Worm (Caenorhabditis elegans) whole organism, midembryonic: ENCODE data around the gene fbxc-51.
"Not testable (repeated sequence)": the region's sequence is repeated elsewhere in the genome, so short reads cannot be mapped to it uniquely, and the experiment has no call there.

Experiments used
- T22C8.4 ChIP-seq: fragments of 200-800 bp; sonication (Bioruptor generic); IDR thresholded peaks from 2 replicates; pipeline ENCODE4 v1.3.6; 2022; ENCODE audit warnings: missing genetic modification characterization, missing compliant biosample characterization
- cog-1 ChIP-seq: sonication (generic microtip); optimal IDR thresholded peaks from 2 replicates; lab custom pipeline; 2016; ENCODE audit warnings: missing genetic modification characterization, missing compliant biosample characterization
- flt-1 ChIP-seq: fragments of 200-800 bp; sonication (Bioruptor generic); IDR thresholded peaks from 2 replicates; pipeline ENCODE4 v1.3.6; 2022; ENCODE audit warnings: missing genetic modification characterization, missing compliant biosample characterization
- klf-2 ChIP-seq: fragments of 200-800 bp; sonication (Bioruptor generic); conservative IDR thresholded peaks from 2 replicates; pipeline ENCODE4 v1.3.6; 2022; ENCODE audit warnings: missing genetic modification reagents, missing genetic modification characterization, missing compliant biosample characterization
- med-1 ChIP-seq: sonication (generic microtip); optimal IDR thresholded peaks from 2 replicates; lab custom pipeline; 2017; ENCODE audit warnings: missing genetic modification characterization, mild to moderate bottlenecking, missing compliant biosample characterization, antibody characterized with exemption, missing genetic modification reagents; ENCODE audit not compliant: insufficient read depth
- ref-1 ChIP-seq: fragments of 200-800 bp; sonication (Bioruptor generic); conservative IDR thresholded peaks from 2 replicates; pipeline ENCODE4 v1.3.6; 2022; ENCODE audit warnings: missing genetic modification reagents, missing genetic modification characterization, missing compliant biosample characterization
- tab-1 ChIP-seq: fragments of 200-800 bp; sonication (Bioruptor generic); IDR thresholded peaks from 2 replicates; pipeline ENCODE4 v1.3.6; 2022; ENCODE audit warnings: missing genetic modification characterization, missing compliant biosample characterization
- ztf-23 ChIP-seq: fragments of 200-800 bp; sonication (Bioruptor generic); IDR thresholded peaks from 2 replicates; pipeline ENCODE4 v1.3.6; 2022; ENCODE audit warnings: missing genetic modification reagents, missing genetic modification characterization, missing compliant biosample characterization
- ztf-29 ChIP-seq: fragments of 200-800 bp; sonication (Bioruptor generic); IDR thresholded peaks from 2 replicates; pipeline ENCODE4 v1.3.6; 2022; ENCODE audit warnings: missing genetic modification reagents, missing genetic modification characterization, missing compliant biosample characterization

fbxc-51 gene

ce11 chrII:868240-868864 lies at the start of gene fbxc-51:
fbxc-51 (plus strand) TSS chrII:868814.
- TF ChIP-seq tab-1: no peak
- TF ChIP-seq cog-1 (tag; lab: Kevin White, UChicago): no peak
- TF ChIP-seq flt-1 (GFP tag; lab: Robert Waterston, UW): no peak
- no peak for TF ChIP-seq ztf-29 (GFP tag; lab: Robert Waterston, UW)
- no peak for TF ChIP-seq T22C8.4 (GFP tag; lab: Robert Waterston, UW)
- TF ChIP-seq med-1 (GFP tag; lab: Kevin White, UChicago): no peak
- TF ChIP-seq klf-2: no peak
- no peak for TF ChIP-seq ref-1
- TF ChIP-seq ztf-23 (GFP tag; lab: Robert Waterston, UW): no peak

- TF ChIP-seq tab-1 (no peak), ztf-23 (GFP tag; lab: Robert Waterston, UW) (no peak), ztf-29 (GFP tag; lab: Robert Waterston, UW) (no peak), ref-1 (no peak), cog-1 (tag; lab: Kevin White, UChicago) (no peak), med-1 (GFP tag; lab: Kevin White, UChicago) (no peak), flt-1 (GFP tag; lab: Robert Waterston, UW) (no peak), klf-2 (no peak), T22C8.4 (GFP tag; lab: Robert Waterston, UW) (no peak)
These were observed 48.1 kb upstream of the fbxc-51 start, which contains the start of gene F46F5.7 for ce11 chrII:820519-820918. F46F5.7 (minus strand) TSS chrII:820619.

ce11 chrII:821514-821913 lies 47.1 kb upstream of the fbxc-51 start, which contains the start of gene F46F5.8:
F46F5.8 (minus strand) TSS chrII:821614.
- TF ChIP-seq med-1 (GFP tag; lab: Kevin White, UChicago) (no peak), ztf-29 (GFP tag; lab: Robert Waterston, UW) (no peak), tab-1 (no peak), ref-1 (no peak), flt-1 (GFP tag; lab: Robert Waterston, UW) (no peak), ztf-23 (GFP tag; lab: Robert Waterston, UW) (no peak), T22C8.4 (GFP tag; lab: Robert Waterston, UW) (no peak), klf-2 (no peak), cog-1 (tag; lab: Kevin White, UChicago) (no peak)

ce11 chrII:822730-823129 lies 45.9 kb upstream of the fbxc-51 start, which contains the start of gene msrp-4:
msrp-4 (minus strand) TSS chrII:822830.
- not testable (repeated sequence) for TF ChIP-seq med-1 (GFP tag; lab: Kevin White, UChicago); T22C8.4 (GFP tag; lab: Robert Waterston, UW); ref-1

ce11 chrII:823529-823928 lies 45.1 kb upstream of the fbxc-51 start, which contains the start of gene F46F5.10:
F46F5.10 (plus strand) TSS chrII:823829.
- TF ChIP-seq flt-1 (GFP tag; lab: Robert Waterston, UW): no peak
- no peak for TF ChIP-seq tab-1
- no peak for TF ChIP-seq ztf-23 (GFP tag; lab: Robert Waterston, UW)
- TF ChIP-seq ref-1: no peak
- no peak for TF ChIP-seq klf-2
- TF ChIP-seq cog-1 (tag; lab: Kevin White, UChicago): no peak
- no peak for TF ChIP-seq T22C8.4 (GFP tag; lab: Robert Waterston, UW)

- TF ChIP-seq T22C8.4 (GFP tag; lab: Robert Waterston, UW) (no peak), tab-1 (no peak), med-1 (GFP tag; lab: Kevin White, UChicago) (no peak), cog-1 (tag; lab: Kevin White, UChicago) (no peak), ztf-23 (GFP tag; lab: Robert Waterston, UW) (no peak), klf-2 (no peak), flt-1 (GFP tag; lab: Robert Waterston, UW) (no peak), ztf-29 (GFP tag; lab: Robert Waterston, UW) (no peak), ref-1 (no peak)
These were observed 43.1 kb upstream of the fbxc-51 start, which contains the start of gene F28A10.1 for ce11 chrII:825521-825920. F28A10.1 (plus strand) TSS chrII:825821.

- TF ChIP-seq med-1 (GFP tag; lab: Kevin White, UChicago) (no peak), tab-1 (no peak), ref-1 (no peak), ztf-23 (GFP tag; lab: Robert Waterston, UW) (no peak), T22C8.4 (GFP tag; lab: Robert Waterston, UW) (no peak), cog-1 (tag; lab: Kevin White, UChicago) (no peak), klf-2 (no peak), ztf-29 (GFP tag; lab: Robert Waterston, UW) (no peak), flt-1 (GFP tag; lab: Robert Waterston, UW) (no peak)
These were observed 30.2 kb upstream of the fbxc-51 start, which contains the start of gene F28A10.8 for ce11 chrII:838414-838813. F28A10.8 (minus strand) TSS chrII:838514.

- no peak for TF ChIP-seq tab-1
- TF ChIP-seq ztf-29 (GFP tag; lab: Robert Waterston, UW): no peak
- no peak for TF ChIP-seq med-1 (GFP tag; lab: Kevin White, UChicago)
- no peak for TF ChIP-seq cog-1 (tag; lab: Kevin White, UChicago)
- no peak for TF ChIP-seq flt-1 (GFP tag; lab: Robert Waterston, UW)
- TF ChIP-seq T22C8.4 (GFP tag; lab: Robert Waterston, UW): no peak
These were observed 28.5 kb upstream of the fbxc-51 start, which contains the start of gene clc-33 for ce11 chrII:840131-840530. clc-33 (plus strand) TSS chrII:840431.

ce11 chrII:843971-844370 lies 24.6 kb upstream of the fbxc-51 start, which contains the start of gene F28A10.4:
F28A10.4 (plus strand) TSS chrII:844271.
- TF ChIP-seq tab-1 (no peak), T22C8.4 (GFP tag; lab: Robert Waterston, UW) (no peak), ztf-29 (GFP tag; lab: Robert Waterston, UW) (no peak), flt-1 (GFP tag; lab: Robert Waterston, UW) (no peak), med-1 (GFP tag; lab: Kevin White, UChicago) (no peak), ref-1 (no peak), cog-1 (tag; lab: Kevin White, UChicago) (no peak), ztf-23 (GFP tag; lab: Robert Waterston, UW) (no peak), klf-2 (no peak)
